Worm (Caenorhabditis elegans) whole organism, L2 larva: ENCODE results near the gene nep-4.

ENCODE experiments used
- C34F6.9 ChIP-seq: fragments of 150-350 bp; optimal IDR thresholded peaks from 2 replicates; lab custom pipeline; 2014; ENCODE audit warnings: missing biosample characterization, missing genetic modification characterization
- F13H6.1 ChIP-seq: sonication (generic microtip); optimal IDR thresholded peaks from 2 replicates; lab custom pipeline; 2016; ENCODE audit warnings: missing genetic modification characterization, missing compliant biosample characterization
- R02D3.7 ChIP-seq: fragments of 150-350 bp; optimal IDR thresholded peaks from 2 replicates; lab custom pipeline; 2014; ENCODE audit warnings: missing biosample characterization, missing genetic modification characterization
- Y55F3AM.14 ChIP-seq: fragments of 200-800 bp; sonication (Bioruptor generic); optimal IDR thresholded peaks from 2 replicates; lab custom pipeline; 2018; ENCODE audit warnings: mild to moderate bottlenecking, missing genetic modification characterization, missing compliant biosample characterization
- ZK546.5 ChIP-seq: sonication (generic microtip); optimal IDR thresholded peaks from 2 replicates; lab custom pipeline; 2017; ENCODE audit warnings: missing biosample characterization, missing genetic modification characterization
- alr-1 ChIP-seq: fragments of 150-350 bp; optimal IDR thresholded peaks from 2 replicates; lab custom pipeline; 2014; ENCODE audit warnings: missing biosample characterization, missing genetic modification characterization
- aly-2 ChIP-seq: fragments of 150-350 bp; optimal IDR thresholded peaks from 2 replicates; lab custom pipeline; 2014; ENCODE audit warnings: missing biosample characterization, missing genetic modification characterization
- ama-1 ChIP-seq: fragments of 150-350 bp; optimal IDR thresholded peaks from 2 replicates; lab custom pipeline; 2018; ENCODE audit warnings: inconsistent platforms
- blmp-1 ChIP-seq: sonication (generic microtip); optimal IDR thresholded peaks from 2 replicates; lab custom pipeline; 2017; ENCODE audit warnings: missing genetic modification characterization, mild to moderate bottlenecking, missing compliant biosample characterization, antibody characterized with exemption, moderate library complexity; ENCODE audit not compliant: insufficient read depth
- ceh-16 ChIP-seq: fragments of 150-350 bp; optimal IDR thresholded peaks from 2 replicates; lab custom pipeline; 2014; ENCODE audit warnings: missing biosample characterization, missing genetic modification characterization
- ceh-82 ChIP-seq: fragments of 150-350 bp; optimal IDR thresholded peaks from 2 replicates; lab custom pipeline; 2014; ENCODE audit warnings: missing biosample characterization, missing genetic modification characterization
- crh-2 ChIP-seq: sonication (generic microtip); optimal IDR thresholded peaks from 2 replicates; lab custom pipeline; 2017; ENCODE audit warnings: missing biosample characterization, missing genetic modification characterization
- dmd-4 ChIP-seq: sonication (generic microtip); optimal IDR thresholded peaks from 2 replicates; lab custom pipeline; 2017; ENCODE audit warnings: missing biosample characterization, missing genetic modification characterization
- egl-27 ChIP-seq: sonication (generic microtip); optimal IDR thresholded peaks from 3 replicates; lab custom pipeline; 2017; ENCODE audit warnings: missing biosample characterization, missing genetic modification reagents, missing genetic modification characterization
- elt-1 ChIP-seq: fragments of 150-350 bp; optimal IDR thresholded peaks from 2 replicates; lab custom pipeline; 2014; ENCODE audit warnings: missing biosample characterization, missing genetic modification characterization
- elt-3 ChIP-seq: sonication (generic microtip); optimal IDR thresholded peaks from 2 replicates; lab custom pipeline; 2017; ENCODE audit warnings: missing biosample characterization, missing genetic modification characterization
- fos-1 ChIP-seq: fragments of 150-350 bp; optimal IDR thresholded peaks from 2 replicates; lab custom pipeline; 2014; ENCODE audit warnings: missing biosample characterization, missing genetic modification characterization
- gmeb-1 ChIP-seq: fragments of 150-350 bp; optimal IDR thresholded peaks from 2 replicates; lab custom pipeline; 2014; ENCODE audit warnings: missing biosample characterization, missing genetic modification characterization
- lin-11 ChIP-seq: fragments of 150-350 bp; sonication (generic microtip); optimal IDR thresholded peaks from 2 replicates; lab custom pipeline; 2014; ENCODE audit warnings: missing biosample characterization, missing genetic modification characterization, inconsistent platforms, mixed read lengths
- lin-13 ChIP-seq: fragments of 150-350 bp; optimal IDR thresholded peaks from 2 replicates; lab custom pipeline; 2014; ENCODE audit warnings: missing biosample characterization, missing genetic modification reagents, missing genetic modification characterization
- lin-39 ChIP-seq: fragments of 150-350 bp; optimal IDR thresholded peaks from 2 replicates; lab custom pipeline; 2014; ENCODE audit warnings: missing biosample characterization, missing genetic modification reagents, missing genetic modification characterization
- lsy-2 ChIP-seq, 2 experiments: fragments of 150-350 bp in 1 of 2; sonication (generic microtip) in 1 of 2; optimal IDR thresholded peaks; 2 replicates each; lab custom pipeline; 2014 to 2017; ENCODE audit warnings: missing biosample characterization in 2 of 2, missing genetic modification characterization in 2 of 2
- mab-5 ChIP-seq: fragments of 150-350 bp; optimal IDR thresholded peaks from 2 replicates; lab custom pipeline; 2014; ENCODE audit warnings: missing biosample characterization, missing genetic modification characterization
- mbf-1 ChIP-seq: sonication (generic microtip); optimal IDR thresholded peaks from 2 replicates; lab custom pipeline; 2017; ENCODE audit warnings: missing biosample characterization, missing genetic modification characterization
- mdl-1 ChIP-seq, 2 experiments: fragments of 150-350 bp in 1 of 2; sonication (generic microtip) in 1 of 2; optimal IDR thresholded peaks; 2 replicates each; lab custom pipeline; 2017; ENCODE audit warnings: missing biosample characterization in 2 of 2, missing genetic modification characterization in 2 of 2
- nhr-10 ChIP-seq: sonication (generic microtip); optimal IDR thresholded peaks from 2 replicates; lab custom pipeline; 2017; ENCODE audit warnings: missing biosample characterization, missing genetic modification characterization
- nhr-11 ChIP-seq: fragments of 150-350 bp; optimal IDR thresholded peaks from 2 replicates; lab custom pipeline; 2014; ENCODE audit warnings: missing biosample characterization, missing genetic modification characterization
- nhr-12 ChIP-seq: fragments of 150-350 bp; optimal IDR thresholded peaks from 2 replicates; lab custom pipeline; 2014; ENCODE audit warnings: missing biosample characterization, missing genetic modification characterization
- nhr-129 ChIP-seq: fragments of 150-350 bp; optimal IDR thresholded peaks from 2 replicates; lab custom pipeline; 2014; ENCODE audit warnings: missing biosample characterization, missing genetic modification characterization
- nhr-21 ChIP-seq: fragments of 150-350 bp; optimal IDR thresholded peaks from 2 replicates; lab custom pipeline; 2014; ENCODE audit warnings: missing biosample characterization, missing genetic modification characterization
- nhr-23 ChIP-seq: fragments of 150-350 bp; optimal IDR thresholded peaks from 2 replicates; lab custom pipeline; 2014; ENCODE audit warnings: missing biosample characterization, missing genetic modification reagents, missing genetic modification characterization
- nhr-237 ChIP-seq: fragments of 150-350 bp; optimal IDR thresholded peaks from 2 replicates; lab custom pipeline; 2014; ENCODE audit warnings: missing biosample characterization, missing genetic modification characterization
- nhr-25 ChIP-seq: fragments of 150-350 bp; sonication (generic microtip); optimal IDR thresholded peaks from 3 replicates; lab custom pipeline; 2014; ENCODE audit warnings: missing biosample characterization, missing genetic modification characterization
- nhr-6 ChIP-seq: fragments of 150-350 bp; optimal IDR thresholded peaks from 2 replicates; lab custom pipeline; 2014; ENCODE audit warnings: missing biosample characterization, missing genetic modification characterization
- nhr-77 ChIP-seq: fragments of 150-350 bp; optimal IDR thresholded peaks from 2 replicates; lab custom pipeline; 2014; ENCODE audit warnings: missing biosample characterization, missing genetic modification characterization
- peb-1 ChIP-seq: fragments of 150-350 bp; optimal IDR thresholded peaks from 2 replicates; lab custom pipeline; 2014; ENCODE audit warnings: missing biosample characterization, missing genetic modification characterization
- sem-4 ChIP-seq: fragments of 150-350 bp; optimal IDR thresholded peaks from 2 replicates; lab custom pipeline; 2014; ENCODE audit warnings: missing biosample characterization, missing genetic modification reagents, missing genetic modification characterization
- skn-1 ChIP-seq: sonication (generic microtip); optimal IDR thresholded peaks from 2 replicates; lab custom pipeline; 2017; ENCODE audit warnings: missing biosample characterization, missing genetic modification characterization
- sma-3 ChIP-seq: sonication (generic microtip); optimal IDR thresholded peaks from 2 replicates; lab custom pipeline; 2016; ENCODE audit warnings: missing genetic modification reagents, missing genetic modification characterization, missing compliant biosample characterization
- sma-9 ChIP-seq, 2 experiments: fragments of 150-350 bp in 1 of 2; sonication (generic microtip) in 1 of 2; optimal IDR thresholded peaks; 2 replicates each; lab custom pipeline; 2014 to 2016; ENCODE audit warnings: missing genetic modification characterization in 2 of 2, mild to moderate bottlenecking in 1 of 2, missing biosample characterization in 1 of 2, missing compliant biosample characterization in 1 of 2, missing genetic modification reagents in 1 of 2, moderate library complexity in 1 of 2
- snpc-4 ChIP-seq: fragments of 150-350 bp; optimal IDR thresholded peaks from 2 replicates; lab custom pipeline; 2014; ENCODE audit warnings: missing biosample characterization, missing genetic modification characterization
- unc-39 ChIP-seq: fragments of 150-350 bp; optimal IDR thresholded peaks from 2 replicates; lab custom pipeline; 2014; ENCODE audit warnings: missing biosample characterization, missing genetic modification characterization
- unc-55 ChIP-seq: fragments of 150-350 bp; sonication (generic microtip); optimal IDR thresholded peaks from 3 replicates; lab custom pipeline; 2014; ENCODE audit warnings: missing biosample characterization, missing genetic modification reagents, missing genetic modification characterization
- unc-62 ChIP-seq: fragments of 150-350 bp; optimal IDR thresholded peaks from 2 replicates; lab custom pipeline; 2014; ENCODE audit warnings: missing biosample characterization, missing genetic modification reagents, missing genetic modification characterization
- zag-1 ChIP-seq: fragments of 150-350 bp; optimal IDR thresholded peaks from 2 replicates; lab custom pipeline; 2014; ENCODE audit warnings: missing biosample characterization, missing genetic modification characterization
- ztf-1 ChIP-seq: fragments of 200-800 bp; sonication (Bioruptor generic); conservative IDR thresholded peaks from 2 replicates; pipeline ENCODE4 v1.3.6; 2022; ENCODE audit warnings: missing genetic modification characterization, missing compliant biosample characterization
- ztf-11 ChIP-seq: sonication (generic microtip); optimal IDR thresholded peaks from 2 replicates; lab custom pipeline; 2017; ENCODE audit warnings: missing biosample characterization, missing genetic modification characterization
- ztf-4 ChIP-seq: fragments of 150-350 bp; optimal IDR thresholded peaks from 2 replicates; lab custom pipeline; 2014; ENCODE audit warnings: missing biosample characterization, missing genetic modification characterization

The nep-4 gene

DNA sequence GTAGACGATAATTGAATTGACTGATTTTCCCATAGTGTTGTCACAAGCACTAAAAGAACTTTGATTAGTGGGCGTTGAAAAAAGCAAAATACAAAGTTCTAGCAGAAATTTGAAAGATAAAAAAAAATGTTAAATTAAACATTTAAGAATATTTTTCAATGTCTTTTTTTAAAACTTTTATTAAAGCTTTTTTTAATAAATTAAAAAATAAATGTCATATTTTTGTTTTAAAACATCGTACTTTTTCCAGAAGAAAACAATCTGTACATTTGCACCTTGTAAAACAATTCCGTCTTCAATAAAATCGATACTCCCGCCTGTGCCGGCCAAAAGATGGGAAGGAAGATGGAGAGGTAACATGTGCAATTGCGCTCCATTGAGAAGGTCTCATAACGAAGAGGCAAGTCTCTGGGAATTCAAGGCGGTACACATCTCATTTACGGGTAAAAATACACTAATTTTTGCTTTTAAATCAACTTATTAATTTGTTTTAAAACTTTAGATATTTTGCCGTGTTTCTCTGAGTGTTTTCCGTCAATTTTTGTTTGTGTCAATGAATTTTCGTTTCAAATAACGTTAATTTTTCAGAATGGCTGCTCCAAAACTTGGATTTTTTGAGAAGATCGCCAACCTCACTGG, 22.4 kb downstream of the nep-4 start, which contains the start of the genes glr-6 and asg-2:
Gene glr-6, minus strand, starts transcription at position 51 of the 639 bp plus-strand sequence.
Gene asg-2, plus strand, starts transcription at position 589 of the 639 bp plus-strand sequence.
- TF ChIP-seq nhr-10 (tag; lab: Kevin White, UChicago) (no peak), elt-1 (tag; lab: Kevin White, UChicago) (no peak), lsy-2 (tag; optimal IDR thresholded peaks at IDR 0.05; lab: Kevin White, UChicago) (peak; percentile 36 to 90), nhr-77 (tag; lab: Kevin White, UChicago) (peak; percentile 21), alr-1 (tag; lab: Kevin White, UChicago) (no peak), snpc-4 (peak; percentile 63), ceh-16 (peak; percentile 35), R02D3.7 (peak; percentile 24), nhr-23 (tag; lab: Kevin White, UChicago) (no peak), lin-11 (tag; lab: Kevin White, UChicago) (peak; percentile 14), nhr-21 (tag; lab: Kevin White, UChicago) (peak; percentile 81), sma-9 (GFP tag; optimal IDR thresholded peaks at IDR 0.05; lab: Kevin White, UChicago) (peak; percentile 83), sma-9 (tag; optimal IDR thresholded peaks at IDR 0.05; lab: Kevin White, UChicago) (no peak), C34F6.9 (tag; lab: Kevin White, UChicago) (peak; percentile 91), aly-2 (tag; lab: Kevin White, UChicago) (no peak), ztf-4 (peak; percentile 35), gmeb-1 (peak; percentile 82), nhr-6 (tag; lab: Kevin White, UChicago) (peak; percentile 74), peb-1 (tag; lab: Kevin White, UChicago) (no peak), ztf-1 (GFP tag; lab: Robert Waterston, UW) (no peak), Y55F3AM.14 (GFP tag; lab: Kevin White, UChicago) (no peak), lin-13 (GFP tag; lab: Kevin White, UChicago) (peak; percentile 90), unc-62 (GFP tag; lab: Kevin White, UChicago) (no peak), ZK546.5 (no peak), unc-55 (peak; percentile 96), ceh-82 (tag; lab: Kevin White, UChicago) (peak; percentile 26), sem-4 (tag; lab: Kevin White, UChicago) (peak; percentile 84), skn-1 (tag; lab: Kevin White, UChicago) (peak; percentile 66), F13H6.1 (tag; lab: Kevin White, UChicago) (peak; percentile 64), nhr-12 (no peak), nhr-129 (peak; percentile 92), fos-1 (tag; lab: Kevin White, UChicago) (peak; percentile 82), nhr-11 (no peak), ztf-11 (tag; lab: Kevin White, UChicago) (no peak), zag-1 (tag; lab: Kevin White, UChicago) (peak; percentile 45), mab-5 (tag; lab: Kevin White, UChicago) (no peak), nhr-25 (tag; lab: Kevin White, UChicago) (peak; percentile 83), nhr-237 (tag; lab: Kevin White, UChicago) (no peak), unc-39 (tag; lab: Kevin White, UChicago) (no peak), mbf-1 (tag; lab: Kevin White, UChicago) (no peak), mdl-1 (tag; optimal IDR thresholded peaks at IDR 0.05; lab: Kevin White, UChicago) (no peak), lin-39 (tag; lab: Kevin White, UChicago) (no peak), elt-3 (tag; lab: Kevin White, UChicago) (no peak), blmp-1 (tag; lab: Kevin White, UChicago) (peak; percentile 13), sma-3 (peak; percentile 84), egl-27 (tag; lab: Kevin White, UChicago) (peak; percentile 15), crh-2 (tag; lab: Kevin White, UChicago) (peak; percentile 90), ama-1 (lab: Kevin White, UChicago) (peak; percentile 31), dmd-4 (tag; lab: Kevin White, UChicago) (no peak)
